Worm (Caenorhabditis elegans) whole organism, L2 larva: Measurements from ENCODE around the gene lgc-45.

Source experiments
- F13H6.1 ChIP-seq: sonication (generic microtip); optimal IDR thresholded peaks from 2 replicates; lab custom pipeline; 2016; ENCODE audit warnings: missing genetic modification characterization, missing compliant biosample characterization
- Y55F3AM.14 ChIP-seq: fragments of 200-800 bp; sonication (Bioruptor generic); optimal IDR thresholded peaks from 2 replicates; lab custom pipeline; 2018; ENCODE audit warnings: mild to moderate bottlenecking, missing genetic modification characterization, missing compliant biosample characterization
- aly-2 ChIP-seq: fragments of 150-350 bp; optimal IDR thresholded peaks from 2 replicates; lab custom pipeline; 2014; ENCODE audit warnings: missing biosample characterization, missing genetic modification characterization
- ama-1 ChIP-seq: fragments of 150-350 bp; optimal IDR thresholded peaks from 2 replicates; lab custom pipeline; 2018; ENCODE audit warnings: inconsistent platforms
- ceh-16 ChIP-seq: fragments of 150-350 bp; optimal IDR thresholded peaks from 2 replicates; lab custom pipeline; 2014; ENCODE audit warnings: missing biosample characterization, missing genetic modification characterization
- crh-2 ChIP-seq: sonication (generic microtip); optimal IDR thresholded peaks from 2 replicates; lab custom pipeline; 2017; ENCODE audit warnings: missing biosample characterization, missing genetic modification characterization
- elt-1 ChIP-seq: fragments of 150-350 bp; optimal IDR thresholded peaks from 2 replicates; lab custom pipeline; 2014; ENCODE audit warnings: missing biosample characterization, missing genetic modification characterization
- elt-3 ChIP-seq: sonication (generic microtip); optimal IDR thresholded peaks from 2 replicates; lab custom pipeline; 2017; ENCODE audit warnings: missing biosample characterization, missing genetic modification characterization
- fos-1 ChIP-seq: fragments of 150-350 bp; optimal IDR thresholded peaks from 2 replicates; lab custom pipeline; 2014; ENCODE audit warnings: missing biosample characterization, missing genetic modification characterization
- gmeb-1 ChIP-seq: fragments of 150-350 bp; optimal IDR thresholded peaks from 2 replicates; lab custom pipeline; 2014; ENCODE audit warnings: missing biosample characterization, missing genetic modification characterization
- lin-11 ChIP-seq: fragments of 150-350 bp; sonication (generic microtip); optimal IDR thresholded peaks from 2 replicates; lab custom pipeline; 2014; ENCODE audit warnings: missing biosample characterization, missing genetic modification characterization, inconsistent platforms, mixed read lengths
- lin-13 ChIP-seq: fragments of 150-350 bp; optimal IDR thresholded peaks from 2 replicates; lab custom pipeline; 2014; ENCODE audit warnings: missing biosample characterization, missing genetic modification reagents, missing genetic modification characterization
- lin-39 ChIP-seq: fragments of 150-350 bp; optimal IDR thresholded peaks from 2 replicates; lab custom pipeline; 2014; ENCODE audit warnings: missing biosample characterization, missing genetic modification reagents, missing genetic modification characterization
- mdl-1 ChIP-seq, 2 experiments: fragments of 150-350 bp in 1 of 2; sonication (generic microtip) in 1 of 2; optimal IDR thresholded peaks; 2 replicates each; lab custom pipeline; 2017; ENCODE audit warnings: missing biosample characterization in 2 of 2, missing genetic modification characterization in 2 of 2
- nhr-10 ChIP-seq: sonication (generic microtip); optimal IDR thresholded peaks from 2 replicates; lab custom pipeline; 2017; ENCODE audit warnings: missing biosample characterization, missing genetic modification characterization
- nhr-21 ChIP-seq: fragments of 150-350 bp; optimal IDR thresholded peaks from 2 replicates; lab custom pipeline; 2014; ENCODE audit warnings: missing biosample characterization, missing genetic modification characterization
- nhr-23 ChIP-seq: fragments of 150-350 bp; optimal IDR thresholded peaks from 2 replicates; lab custom pipeline; 2014; ENCODE audit warnings: missing biosample characterization, missing genetic modification reagents, missing genetic modification characterization
- nhr-237 ChIP-seq: fragments of 150-350 bp; optimal IDR thresholded peaks from 2 replicates; lab custom pipeline; 2014; ENCODE audit warnings: missing biosample characterization, missing genetic modification characterization
- nhr-25 ChIP-seq: fragments of 150-350 bp; sonication (generic microtip); optimal IDR thresholded peaks from 3 replicates; lab custom pipeline; 2014; ENCODE audit warnings: missing biosample characterization, missing genetic modification characterization
- nhr-6 ChIP-seq: fragments of 150-350 bp; optimal IDR thresholded peaks from 2 replicates; lab custom pipeline; 2014; ENCODE audit warnings: missing biosample characterization, missing genetic modification characterization
- skn-1 ChIP-seq: sonication (generic microtip); optimal IDR thresholded peaks from 2 replicates; lab custom pipeline; 2017; ENCODE audit warnings: missing biosample characterization, missing genetic modification characterization
- sma-3 ChIP-seq: sonication (generic microtip); optimal IDR thresholded peaks from 2 replicates; lab custom pipeline; 2016; ENCODE audit warnings: missing genetic modification reagents, missing genetic modification characterization, missing compliant biosample characterization
- unc-39 ChIP-seq: fragments of 150-350 bp; optimal IDR thresholded peaks from 2 replicates; lab custom pipeline; 2014; ENCODE audit warnings: missing biosample characterization, missing genetic modification characterization
- unc-55 ChIP-seq: fragments of 150-350 bp; sonication (generic microtip); optimal IDR thresholded peaks from 3 replicates; lab custom pipeline; 2014; ENCODE audit warnings: missing biosample characterization, missing genetic modification reagents, missing genetic modification characterization
- unc-62 ChIP-seq: fragments of 150-350 bp; optimal IDR thresholded peaks from 2 replicates; lab custom pipeline; 2014; ENCODE audit warnings: missing biosample characterization, missing genetic modification reagents, missing genetic modification characterization
- zag-1 ChIP-seq: fragments of 150-350 bp; optimal IDR thresholded peaks from 2 replicates; lab custom pipeline; 2014; ENCODE audit warnings: missing biosample characterization, missing genetic modification characterization
- ztf-11 ChIP-seq: sonication (generic microtip); optimal IDR thresholded peaks from 2 replicates; lab custom pipeline; 2017; ENCODE audit warnings: missing biosample characterization, missing genetic modification characterization
- ztf-4 ChIP-seq: fragments of 150-350 bp; optimal IDR thresholded peaks from 2 replicates; lab custom pipeline; 2014; ENCODE audit warnings: missing biosample characterization, missing genetic modification characterization

Gene lgc-45

ce11 chrII:3609764-3610163, 52.5 kb downstream of the lgc-45 start, which contains the start of gene Y49F6A.5:
Y49F6A.5 (minus strand) TSS chrII:3609864.
- TF ChIP-seq ama-1, result no peak
- no peak for TF ChIP-seq lin-11
- no peak for TF ChIP-seq lin-13
- TF ChIP-seq mdl-1 (tag; optimal IDR thresholded peaks at IDR 0.05; lab: Kevin White, UChicago), result no peak
- no peak for TF ChIP-seq unc-62 (GFP tag; lab: Kevin White, UChicago)
- no peak for TF ChIP-seq zag-1 (tag; lab: Kevin White, UChicago)
- TF ChIP-seq ceh-16 (tag; lab: Kevin White, UChicago), result no peak
- no peak for TF ChIP-seq ztf-4 (tag; lab: Kevin White, UChicago)
- TF ChIP-seq fos-1 (tag; lab: Kevin White, UChicago), result no peak
- no peak for TF ChIP-seq lin-39 (tag; lab: Kevin White, UChicago)
- TF ChIP-seq elt-3 (tag; lab: Kevin White, UChicago), result no peak
- no peak for TF ChIP-seq nhr-21 (tag; lab: Kevin White, UChicago)
- no peak for TF ChIP-seq nhr-23
- TF ChIP-seq Y55F3AM.14 (GFP tag; lab: Kevin White, UChicago), result no peak
- TF ChIP-seq elt-1 (tag; lab: Kevin White, UChicago), result no peak
- no peak for TF ChIP-seq unc-55 (GFP tag; lab: Kevin White, UChicago)
- TF ChIP-seq nhr-10 (tag; lab: Kevin White, UChicago), result no peak
- no peak for TF ChIP-seq sma-3 (GFP tag; lab: Kevin White, UChicago)
- no peak for TF ChIP-seq aly-2

ce11 chrII:3616615-3617014, 59.3 kb downstream of the lgc-45 start:
- TF ChIP-seq crh-2 (tag; lab: Kevin White, UChicago), result no peak
- no peak for TF ChIP-seq nhr-237 (tag; lab: Kevin White, UChicago)
- TF ChIP-seq lin-11, result no peak
- no peak for TF ChIP-seq skn-1 (tag; lab: Kevin White, UChicago)
- no peak for TF ChIP-seq elt-1 (tag; lab: Kevin White, UChicago)
- TF ChIP-seq nhr-25 (tag; lab: Kevin White, UChicago), result no peak
- no peak for TF ChIP-seq ama-1
- TF ChIP-seq gmeb-1 (tag; lab: Kevin White, UChicago), result no peak
- TF ChIP-seq unc-39 (tag; lab: Kevin White, UChicago), result no peak
- TF ChIP-seq aly-2, result no peak
- TF ChIP-seq F13H6.1 (tag; lab: Kevin White, UChicago), result no peak
- no peak for TF ChIP-seq unc-62 (GFP tag; lab: Kevin White, UChicago)
- TF ChIP-seq nhr-6 (tag; lab: Kevin White, UChicago), result no peak
- no peak for TF ChIP-seq nhr-21 (tag; lab: Kevin White, UChicago)
- no peak for TF ChIP-seq ztf-11 (tag; lab: Kevin White, UChicago)
